Fruit fly (Drosophila melanogaster): ENCODE results near the gene Manf.

The Manf gene

DNA sequence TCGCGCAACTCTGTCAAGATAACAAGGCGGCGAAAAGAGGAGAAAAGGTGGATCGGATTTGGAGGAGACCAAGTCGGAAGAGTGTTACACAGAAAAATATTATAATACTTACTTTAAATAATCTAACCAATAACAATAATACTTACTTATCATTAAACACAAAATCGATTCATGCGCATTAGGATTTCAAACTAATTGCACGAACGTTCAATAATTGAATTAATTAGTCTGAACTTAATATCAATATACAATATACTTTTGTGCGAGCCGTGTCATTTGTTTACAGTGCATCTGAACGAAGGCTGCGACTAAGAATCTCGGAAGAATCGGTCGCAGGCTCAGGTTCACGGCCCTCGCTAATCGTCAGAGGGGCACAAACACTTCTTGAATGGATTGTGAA, 46.2 kb downstream of the Manf start:
- TF ChIP-seq Jarid2 (GFP tag; optimal IDR thresholded peaks at IDR 0.05) (no peak), tgo (GFP tag; IDR thresholded peaks at IDR 0.05) (no peak), CG13424 (tag; optimal IDR thresholded peaks at IDR 0.05) (no peak), CG12071 (GFP tag; optimal IDR thresholded peaks at IDR 0.05) (no peak), tx (GFP tag; optimal IDR thresholded peaks at IDR 0.05) (no peak)

DNA sequence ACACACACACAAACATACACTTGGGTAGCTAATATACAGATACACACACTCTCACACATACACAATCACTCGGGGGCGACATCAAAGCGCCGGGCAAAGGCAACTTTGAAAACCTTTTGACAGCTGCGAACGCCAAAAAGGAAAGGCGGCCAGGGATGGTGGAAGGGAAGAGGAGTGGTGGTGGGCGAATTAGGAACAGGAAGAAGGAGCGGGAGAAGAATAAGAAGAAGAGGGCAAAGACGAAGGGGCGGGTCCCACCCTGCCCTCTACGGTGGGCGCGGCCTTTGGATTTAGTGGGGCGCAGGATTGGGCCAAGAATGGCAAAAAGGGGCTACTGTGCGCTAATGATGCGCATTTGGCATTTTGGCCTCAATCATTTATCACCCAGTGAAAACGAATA, 47.4 kb downstream of the Manf start:
- TF ChIP-seq CG3838 (GFP tag; optimal IDR thresholded peaks at IDR 0.05) (no peak), Mrtf (GFP tag; IDR thresholded peaks at IDR 0.05) (no peak), Nf-YC (tag; optimal IDR thresholded peaks at IDR 0.05) (peak; percentile 76), CG10267 (tag; optimal IDR thresholded peaks at IDR 0.05) (no peak), CG1529 (GFP tag; optimal IDR thresholded peaks at IDR 0.05) (no peak), Rfx (GFP tag; IDR thresholded peaks at IDR 0.05) (no peak), slou (GFP tag; optimal IDR thresholded peaks at IDR 0.05) (no peak), zfh2 (GFP tag; optimal IDR thresholded peaks at IDR 0.05) (no peak), hth (optimal IDR thresholded peaks at IDR 0.05) (no peak), pros (GFP tag; optimal IDR thresholded peaks at IDR 0.05) (no peak), CTCF (GFP tag; optimal IDR thresholded peaks at IDR 0.05) (no peak), CG10462 (GFP tag; optimal IDR thresholded peaks at IDR 0.05) (no peak), CG2199 (GFP tag; IDR thresholded peaks at IDR 0.05) (no peak), crol (GFP tag; IDR thresholded peaks at IDR 0.05) (peak; percentile 66; the same call in 1 of the 2 replicates), CG30020 (tag; optimal IDR thresholded peaks at IDR 0.05) (no peak), Gsc (GFP tag; IDR thresholded peaks at IDR 0.05) (no peak), disco-r (GFP tag; optimal IDR thresholded peaks at IDR 0.05) (no peak), CG12942 (GFP tag; optimal IDR thresholded peaks at IDR 0.05) (no peak), Lhr (GFP tag; optimal IDR thresholded peaks at IDR 0.05) (no peak), knrl (GFP tag; IDR thresholded peaks at IDR 0.05; ENCODE audit: partially characterized antibody) (no peak), CG30403 (GFP tag; optimal IDR thresholded peaks at IDR 0.05) (no peak), D19A (tag; optimal IDR thresholded peaks at IDR 0.05) (no peak), CG7839 (tag; optimal IDR thresholded peaks at IDR 0.05) (no peak), slbo (GFP tag; IDR thresholded peaks at IDR 0.05) (no peak), lab (GFP tag; optimal IDR thresholded peaks at IDR 0.05) (no peak), gce (GFP tag; IDR thresholded peaks at IDR 0.05) (no peak), Poxn (GFP tag; IDR thresholded peaks at IDR 0.05) (no peak), CG6854 (GFP tag; optimal IDR thresholded peaks at IDR 0.05) (no peak), sob (GFP tag; IDR thresholded peaks at IDR 0.05) (no peak), yki (optimal IDR thresholded peaks at IDR 0.05) (no peak), caup (GFP tag; optimal IDR thresholded peaks at IDR 0.05; ENCODE audit: severe bottlenecking) (no peak), fd96Cb (tag; optimal IDR thresholded peaks at IDR 0.05) (no peak), Gug (GFP tag; IDR thresholded peaks at IDR 0.05) (no peak), Sry-δ (GFP tag; optimal IDR thresholded peaks at IDR 0.05) (no peak), br (optimal IDR thresholded peaks at IDR 0.05) (no peak), Dip2 (GFP tag; IDR thresholded peaks at IDR 0.05) (no peak), kni (GFP tag; optimal IDR thresholded peaks at IDR 0.05) (no peak), Hand (GFP tag; optimal IDR thresholded peaks at IDR 0.05) (no peak), toy (GFP tag; IDR thresholded peaks at IDR 0.05) (no peak), Ets97D (GFP tag; optimal IDR thresholded peaks at IDR 0.05) (no peak), Ets65A (GFP tag) (peak; percentile 40), Camta (GFP tag; optimal IDR thresholded peaks at IDR 0.05) (no peak), CG17359 (tag; optimal IDR thresholded peaks at IDR 0.05) (no peak), CkIIα-i1 (GFP tag; IDR thresholded peaks at IDR 0.05) (no peak), ERR (GFP tag; optimal IDR thresholded peaks at IDR 0.05) (no peak), Blimp-1 (GFP tag; optimal IDR thresholded peaks at IDR 0.05) (no peak), CG9609 (GFP tag; optimal IDR thresholded peaks at IDR 0.05) (no peak), seq (GFP tag; IDR thresholded peaks at IDR 0.05) (peak; percentile 31; the same call in 1 of the 2 replicates)
